Fruit fly (Drosophila melanogaster) whole organism, embryonic: ENCODE measurements around the gene CG31141.
A peak's percentile ranks its signal among the peaks of the same experiment; 100 is the strongest.

Experiments
- Aef1 ChIP-seq: fragments of 200-800 bp; sonication (Bioruptor generic); IDR thresholded peaks from 3 replicates; pipeline ENCODE4 v1.3.6; 2022; ENCODE audit warnings: missing biosample characterization, missing genetic modification characterization
- CG1024 ChIP-seq: fragments of 200-800 bp; sonication (Bioruptor generic); IDR thresholded peaks from 2 replicates; pipeline ENCODE4 v1.3.6; 2022; ENCODE audit warnings: missing biosample characterization, missing genetic modification characterization
- CG10654 ChIP-seq: fragments of 200-800 bp; sonication (Bioruptor generic); optimal IDR thresholded peaks from 2 replicates; lab custom pipeline; 2016; ENCODE audit warnings: missing biosample characterization, missing genetic modification characterization
- CG12769 ChIP-seq: fragments of 200-800 bp; sonication (Bioruptor generic); optimal IDR thresholded peaks from 2 replicates; lab custom pipeline; 2019; ENCODE audit warnings: missing biosample characterization, mild to moderate bottlenecking, missing genetic modification characterization, moderate library complexity
- CG17328 ChIP-seq: fragments of 200-800 bp; sonication (Bioruptor generic); IDR thresholded peaks from 2 replicates; pipeline ENCODE4 v1.3.6; 2022; ENCODE audit warnings: missing biosample characterization, missing genetic modification characterization
- CG17829 ChIP-seq: fragments of 200-800 bp; optimal IDR thresholded peaks from 2 replicates; lab custom pipeline; 2019; ENCODE audit warnings: missing biosample characterization, mild to moderate bottlenecking, missing genetic modification characterization, moderate library complexity
- CG1832 ChIP-seq: fragments of 200-800 bp; sonication (Bioruptor generic); optimal IDR thresholded peaks from 2 replicates; lab custom pipeline; 2017; ENCODE audit warnings: missing biosample characterization, mild to moderate bottlenecking, missing genetic modification characterization, inconsistent platforms
- CG30020 ChIP-seq: fragments of 200-800 bp; optimal IDR thresholded peaks from 2 replicates; lab custom pipeline; 2019; ENCODE audit warnings: missing biosample characterization, mild to moderate bottlenecking, missing genetic modification characterization, moderate library complexity
- CG32532 ChIP-seq: fragments of 200-800 bp; sonication (Bioruptor generic); IDR thresholded peaks from 2 replicates; pipeline ENCODE4 v1.3.6; 2022; ENCODE audit warnings: missing biosample characterization, missing genetic modification characterization
- CG32772 ChIP-seq: fragments of 200-800 bp; sonication (Bioruptor generic); IDR thresholded peaks from 2 replicates; pipeline ENCODE4 v1.3.6; 2022; ENCODE audit warnings: missing biosample characterization, missing genetic modification characterization
- CG33213 ChIP-seq: fragments of 200-800 bp; sonication (Bioruptor generic); optimal IDR thresholded peaks from 3 replicates; lab custom pipeline; 2016; ENCODE audit warnings: missing biosample characterization, missing genetic modification characterization
- CG34224 ChIP-seq: fragments of 200-800 bp; sonication (Bioruptor generic); IDR thresholded peaks from 3 replicates; pipeline ENCODE4 v1.3.6; 2022; ENCODE audit warnings: missing biosample characterization, missing genetic modification characterization; ENCODE audit not compliant: partially characterized antibody
- CG4328 ChIP-seq: fragments of 200-800 bp; sonication (Bioruptor generic); optimal IDR thresholded peaks from 3 replicates; lab custom pipeline; 2017; ENCODE audit warnings: missing biosample characterization, missing genetic modification reagents, missing genetic modification characterization
- CG4707 ChIP-seq: fragments of 200-800 bp; sonication (Bioruptor generic); optimal IDR thresholded peaks from 2 replicates; lab custom pipeline; 2018; ENCODE audit warnings: missing biosample characterization, mild to moderate bottlenecking, missing genetic modification characterization, moderate library complexity
- CG6175 ChIP-seq: fragments of 200-800 bp; sonication (Bioruptor generic); IDR thresholded peaks from 3 replicates; pipeline ENCODE4 v1.3.6; 2022; ENCODE audit warnings: missing biosample characterization, missing genetic modification characterization
- CG6791 ChIP-seq: fragments of 200-800 bp; sonication (Bioruptor generic); IDR thresholded peaks from 3 replicates; pipeline ENCODE4 v1.3.6; 2022; ENCODE audit warnings: missing biosample characterization, missing genetic modification characterization; ENCODE audit not compliant: partially characterized antibody
- CG6854 ChIP-seq: fragments of 200-800 bp; sonication (Bioruptor generic); optimal IDR thresholded peaks from 3 replicates; lab custom pipeline; 2017; ENCODE audit warnings: missing biosample characterization, mild to moderate bottlenecking, missing genetic modification characterization
- CG8478 ChIP-seq: fragments of >200 bp; optimal IDR thresholded peaks from 2 replicates; lab custom pipeline; 2018
- CG8924 ChIP-seq: fragments of 200-800 bp; optimal IDR thresholded peaks from 3 replicates; lab custom pipeline; 2019; ENCODE audit warnings: missing biosample characterization, mild to moderate bottlenecking, missing genetic modification characterization, moderate library complexity
- CrebB ChIP-seq: fragments of 200-800 bp; sonication (Bioruptor generic); optimal IDR thresholded peaks from 3 replicates; lab custom pipeline; 2018; ENCODE audit warnings: missing biosample characterization, mild to moderate bottlenecking, missing genetic modification characterization
- D19B ChIP-seq: fragments of 200-800 bp; sonication (Bioruptor generic); optimal IDR thresholded peaks from 2 replicates; lab custom pipeline; 2017; ENCODE audit warnings: missing biosample characterization, mild to moderate bottlenecking, missing genetic modification characterization
- Deaf1 ChIP-seq: fragments of 200-800 bp; optimal IDR thresholded peaks from 3 replicates; lab custom pipeline; 2019; ENCODE audit warnings: missing biosample characterization, mild to moderate bottlenecking, missing genetic modification characterization, moderate library complexity
- Doc3 ChIP-seq: fragments of 200-800 bp; sonication (Bioruptor generic); IDR thresholded peaks from 3 replicates; pipeline ENCODE4 v1.3.6; 2022; ENCODE audit warnings: missing biosample characterization, missing genetic modification characterization; ENCODE audit not compliant: partially characterized antibody
- Ets65A ChIP-seq: fragments of 200-800 bp; sonication (Bioruptor generic); peaks from one replicate; lab custom pipeline; 2016; ENCODE audit warnings: missing biosample characterization, missing genetic modification characterization
- HLHmδ ChIP-seq: fragments of 200-800 bp; sonication (Bioruptor generic); optimal IDR thresholded peaks from 2 replicates; lab custom pipeline; 2018; ENCODE audit warnings: missing biosample characterization, mild to moderate bottlenecking, missing genetic modification characterization, moderate library complexity
- Hmr ChIP-seq: fragments of 200-800 bp; sonication (Bioruptor generic); optimal IDR thresholded peaks from 3 replicates; lab custom pipeline; 2017; ENCODE audit warnings: mild to moderate bottlenecking, missing biosample characterization, missing genetic modification reagents, missing genetic modification characterization
- Nf-YC ChIP-seq: fragments of 200-800 bp; optimal IDR thresholded peaks from 3 replicates; lab custom pipeline; 2019; ENCODE audit warnings: missing biosample characterization, mild to moderate bottlenecking, missing genetic modification characterization, moderate library complexity
- Ptx1 ChIP-seq: fragments of 200-800 bp; sonication (Bioruptor generic); IDR thresholded peaks from 2 replicates; pipeline ENCODE4 v1.3.6; 2022; ENCODE audit warnings: missing biosample characterization, missing genetic modification characterization
- Rfx ChIP-seq: fragments of 200-800 bp; sonication (Bioruptor generic); IDR thresholded peaks from 2 replicates; pipeline ENCODE4 v1.3.6; 2022; ENCODE audit warnings: missing biosample characterization, missing genetic modification characterization
- cg ChIP-seq: fragments of 200-800 bp; sonication (Bioruptor generic); optimal IDR thresholded peaks from 3 replicates; lab custom pipeline; 2019; ENCODE audit warnings: missing biosample characterization, mild to moderate bottlenecking, missing genetic modification characterization, moderate library complexity
- chm ChIP-seq: fragments of 200-800 bp; sonication (Bioruptor generic); IDR thresholded peaks from 2 replicates; pipeline ENCODE4 v1.3.6; 2022; ENCODE audit warnings: missing biosample characterization, missing genetic modification characterization
- ci ChIP-seq: fragments of 200-800 bp; sonication (Bioruptor generic); IDR thresholded peaks from 3 replicates; pipeline ENCODE4 v1.3.6; 2022; ENCODE audit warnings: missing biosample characterization, missing genetic modification characterization
- crp ChIP-seq, 2 experiments: fragments of 200-800 bp; sonication (Bioruptor generic); optimal IDR thresholded peaks; 2 replicates in 1 of 2; 3 replicates in 1 of 2; lab custom pipeline; 2017; ENCODE audit warnings: missing biosample characterization in 2 of 2, missing genetic modification characterization in 2 of 2, mild to moderate bottlenecking in 1 of 2, moderate library complexity in 1 of 2
- dmrt99B ChIP-seq: fragments of 200-800 bp; sonication (Bioruptor generic); optimal IDR thresholded peaks from 2 replicates; lab custom pipeline; 2018; ENCODE audit warnings: missing biosample characterization, mild to moderate bottlenecking, missing genetic modification characterization, moderate library complexity
- fd102C ChIP-seq: fragments of 200-800 bp; sonication (Bioruptor generic); optimal IDR thresholded peaks from 2 replicates; lab custom pipeline; 2018; ENCODE audit warnings: missing biosample characterization, mild to moderate bottlenecking, missing genetic modification characterization, moderate library complexity
- fd96Cb ChIP-seq: fragments of 200-800 bp; sonication (Bioruptor generic); optimal IDR thresholded peaks from 2 replicates; lab custom pipeline; 2018; ENCODE audit warnings: missing biosample characterization, mild to moderate bottlenecking, missing genetic modification characterization, moderate library complexity
- gcm ChIP-seq: fragments of 200-800 bp; sonication (Bioruptor generic); optimal IDR thresholded peaks from 2 replicates; lab custom pipeline; 2019; ENCODE audit warnings: missing biosample characterization, mild to moderate bottlenecking, missing genetic modification characterization, moderate library complexity
- kah ChIP-seq: fragments of 200-800 bp; sonication (Bioruptor generic); optimal IDR thresholded peaks from 2 replicates; lab custom pipeline; 2018; ENCODE audit warnings: missing biosample characterization, mild to moderate bottlenecking, missing genetic modification characterization
- lab ChIP-seq: fragments of 200-800 bp; sonication (Bioruptor generic); optimal IDR thresholded peaks from 3 replicates; lab custom pipeline; 2017; ENCODE audit warnings: missing biosample characterization, missing genetic modification characterization, mild to moderate bottlenecking, moderate library complexity, missing genetic modification reagents
- mirr ChIP-seq: fragments of 200-800 bp; sonication (Bioruptor generic); optimal IDR thresholded peaks from 3 replicates; lab custom pipeline; 2018; ENCODE audit warnings: missing biosample characterization, mild to moderate bottlenecking, missing genetic modification characterization
- onecut ChIP-seq: fragments of 200-800 bp; sonication (Bioruptor generic); IDR thresholded peaks from 2 replicates; pipeline ENCODE4 v1.3.6; 2022; ENCODE audit warnings: missing biosample characterization, missing genetic modification characterization
- salm ChIP-seq: fragments of 200-800 bp; sonication (Bioruptor generic); optimal IDR thresholded peaks from 2 replicates; lab custom pipeline; 2018; ENCODE audit warnings: missing biosample characterization, mild to moderate bottlenecking, missing genetic modification characterization
- sd ChIP-seq: fragments of 200-800 bp; sonication (Bioruptor generic); optimal IDR thresholded peaks from 3 replicates; lab custom pipeline; 2018; ENCODE audit warnings: missing biosample characterization, mild to moderate bottlenecking, missing genetic modification characterization, moderate library complexity
- sens ChIP-seq: fragments of 200-800 bp; sonication (Bioruptor generic); peaks from one replicate; lab custom pipeline; 2016; ENCODE audit warnings: missing biosample characterization, missing genetic modification characterization
- sna ChIP-seq: fragments of 200-800 bp; sonication (Bioruptor generic); IDR thresholded peaks from 2 replicates; pipeline ENCODE4 v1.3.6; 2022; ENCODE audit warnings: missing biosample characterization, missing genetic modification characterization; ENCODE audit not compliant: partially characterized antibody
- sob ChIP-seq: fragments of 200-800 bp; sonication (Bioruptor generic); IDR thresholded peaks from 2 replicates; pipeline ENCODE4 v1.3.6; 2022; ENCODE audit warnings: missing biosample characterization, missing genetic modification characterization
- stwl ChIP-seq: fragments of 200-800 bp; sonication (Bioruptor generic); optimal IDR thresholded peaks from 3 replicates; lab custom pipeline; 2018; ENCODE audit warnings: missing biosample characterization, mild to moderate bottlenecking, missing genetic modification characterization, moderate library complexity
- unc-4 ChIP-seq: fragments of 200-800 bp; sonication (Bioruptor generic); IDR thresholded peaks from 2 replicates; pipeline ENCODE4 v1.3.6; 2022; ENCODE audit warnings: missing biosample characterization, missing genetic modification characterization; ENCODE audit not compliant: partially characterized antibody
- zen2 ChIP-seq: fragments of 200-800 bp; sonication (Bioruptor generic); IDR thresholded peaks from 3 replicates; pipeline ENCODE4 v1.3.6; 2022; ENCODE audit warnings: missing biosample characterization, missing genetic modification characterization; ENCODE audit not compliant: partially characterized antibody

Gene CG31141

DNA sequence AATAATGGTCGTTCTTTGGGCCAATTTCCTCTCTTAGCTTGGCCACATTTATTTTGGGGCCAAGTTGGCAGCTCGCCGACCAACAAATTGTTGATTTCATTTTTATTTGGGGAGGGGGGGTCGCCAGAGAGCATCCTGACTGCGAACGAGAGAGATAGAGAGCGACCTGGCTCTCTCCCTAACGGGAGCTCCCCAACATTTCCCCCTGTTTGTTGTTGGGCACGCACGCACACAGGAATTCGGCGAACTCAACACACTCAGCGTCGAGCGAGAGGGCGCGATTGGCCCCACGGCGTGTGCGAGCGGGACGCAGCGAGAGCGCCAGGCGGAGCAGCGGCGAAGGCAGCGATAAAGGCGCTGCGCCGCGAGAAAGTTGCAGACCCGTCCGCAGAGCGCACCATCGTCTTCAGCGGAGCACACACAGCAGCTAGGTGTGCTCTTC is 39.7 kb downstream of the CG31141 start, which contains the start of gene CG31140 (continued):
- TF ChIP-seq chm (GFP tag; lab: Robert Waterston, UW) (peak; percentile 61; the same call in 1 of the 2 replicates), Aef1 (peak; percentile 41; the same call in 1 of the 3 replicates), CG17829 (peak; percentile 13), CG4328 (peak; percentile 25), CG17328 (GFP tag; lab: Robert Waterston, UW) (no peak), sob (peak; percentile 37; the same call in 1 of the 2 replicates), fd102C (no peak), Nf-YC (tag; lab: Kevin White, UChicago) (peak; percentile 48), CG8478 (lab: Kevin White, UChicago) (peak; percentile 83), CG34224 (GFP tag; lab: Robert Waterston, UW) (peak; percentile 35; the same call in 1 of the 3 replicates), gcm (GFP tag; lab: Kevin White, UChicago) (no peak), CG8924 (tag; lab: Kevin White, UChicago) (peak; percentile 7), Rfx (0 out of 2 replicates have a peak, but pooled peaks have one; percentile 9), CG33213 (GFP tag; lab: Kevin White, UChicago) (no peak), CrebB (no peak), Ptx1 (GFP tag; lab: Robert Waterston, UW) (no peak), lab (peak; percentile 26), dmrt99B (peak; percentile 7), salm (no peak), CG10654 (GFP tag; lab: Kevin White, UChicago) (no peak), sd (peak; percentile 91), zen2 (GFP tag; lab: Robert Waterston, UW) (0 out of 3 replicates have a peak, but pooled peaks have one; percentile 44), CG1024 (GFP tag; lab: Robert Waterston, UW) (no peak), CG6791 (GFP tag; lab: Robert Waterston, UW) (no peak), CG6175 (GFP tag; lab: Robert Waterston, UW) (0 out of 3 replicates have a peak, but pooled peaks have one; percentile 30), CG12769 (tag; lab: Kevin White, UChicago) (peak; percentile 76), crp (GFP tag; optimal IDR thresholded peaks at IDR 0.05; lab: Kevin White, UChicago) (no peak), CG32532 (GFP tag; lab: Robert Waterston, UW) (peak; percentile 57; the same call in 1 of the 2 replicates), CG32772 (GFP tag; lab: Robert Waterston, UW) (no peak), CG4707 (GFP tag; lab: Kevin White, UChicago) (no peak), D19B (no peak), kah (GFP tag; lab: Kevin White, UChicago) (peak; percentile 27), Deaf1 (tag; lab: Kevin White, UChicago) (peak; percentile 20), CG1832 (GFP tag; lab: Kevin White, UChicago) (peak; percentile 90), Hmr (GFP tag; lab: Kevin White, UChicago) (peak; percentile 38), Doc3 (GFP tag; lab: Robert Waterston, UW) (peak; percentile 30; the same call in 1 of the 3 replicates), HLHmδ (GFP tag; lab: Kevin White, UChicago) (peak; percentile 55), CG30020 (no peak), onecut (GFP tag; lab: Robert Waterston, UW) (peak; percentile 27; the same call in 1 of the 2 replicates), unc-4 (0 out of 2 replicates have a peak, but pooled peaks have one; percentile 26), mirr (GFP tag; lab: Kevin White, UChicago) (peak; percentile 38), sna (GFP tag; lab: Robert Waterston, UW) (0 out of 2 replicates have a peak, but pooled peaks have one; percentile 13), sens (no peak), cg (GFP tag; lab: Kevin White, UChicago) (peak; percentile 58), ci (no peak), fd96Cb (tag; lab: Kevin White, UChicago) (no peak), Ets65A (GFP tag; lab: Kevin White, UChicago) (peak; percentile 74), CG6854 (GFP tag; lab: Kevin White, UChicago) (peak; percentile 27), stwl (peak; percentile 34)
